Fruit fly (Drosophila melanogaster): ENCODE results near the gene CG34138.

dm6 chr3R:19650718-19651117, 16.0 kb downstream of the CG34138 start, which contains the start of gene CG31219:
- TF ChIP-seq fd96Ca (GFP tag; IDR thresholded peaks at IDR 0.05): no peak
- no peak for TF ChIP-seq D1 (tag; optimal IDR thresholded peaks at IDR 0.05)
- no peak for TF ChIP-seq CG17806 (tag; optimal IDR thresholded peaks at IDR 0.05)
